Worm (Caenorhabditis elegans): ENCODE data around the gene srh-69.
A peak's percentile ranks its signal among the peaks of the same experiment; 100 is the strongest.
"Not testable (repeated sequence)": the region's sequence is repeated elsewhere in the genome, so short reads cannot be mapped to it uniquely, and the experiment has no call there.

Gene srh-69

ce11 chrII:12514620-12515019, at the start of gene srh-69:
srh-69 (minus strand) TSS chrII:12514720.
- TF ChIP-seq him-1 (tag; optimal IDR thresholded peaks at IDR 0.05) (no peak), W03F9.2 (tag; optimal IDR thresholded peaks at IDR 0.05) (no peak), dao-5 (tag; optimal IDR thresholded peaks at IDR 0.05) (no peak)

DNA sequence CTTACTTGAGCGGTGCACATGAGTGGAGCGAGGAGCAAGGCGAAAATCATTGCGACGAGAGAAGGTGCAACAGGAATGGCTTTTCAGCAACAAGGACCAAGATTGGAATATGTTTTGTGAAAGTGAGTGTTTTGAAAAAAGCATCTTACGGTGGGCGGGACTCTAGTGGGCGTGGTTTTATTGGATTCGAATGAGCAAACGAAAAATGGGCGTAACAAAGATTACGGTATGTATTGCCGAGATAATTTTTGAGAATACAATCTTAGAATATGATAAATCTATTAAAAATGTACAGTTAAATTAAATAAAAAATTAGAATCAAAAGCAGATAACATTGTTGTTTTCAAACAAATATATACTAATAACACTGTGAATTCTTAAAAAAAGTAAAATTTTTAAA, 45.7 kb upstream of the srh-69 start, which contains the start of gene F49C5.12:
Gene F49C5.12, minus strand, starts transcription at position 101 of the 400 bp plus-strand sequence.
- TF ChIP-seq him-1 (tag; optimal IDR thresholded peaks at IDR 0.05) (no peak), dao-5 (tag; optimal IDR thresholded peaks at IDR 0.05) (no peak), W03F9.2 (tag; optimal IDR thresholded peaks at IDR 0.05) (no peak)

DNA sequence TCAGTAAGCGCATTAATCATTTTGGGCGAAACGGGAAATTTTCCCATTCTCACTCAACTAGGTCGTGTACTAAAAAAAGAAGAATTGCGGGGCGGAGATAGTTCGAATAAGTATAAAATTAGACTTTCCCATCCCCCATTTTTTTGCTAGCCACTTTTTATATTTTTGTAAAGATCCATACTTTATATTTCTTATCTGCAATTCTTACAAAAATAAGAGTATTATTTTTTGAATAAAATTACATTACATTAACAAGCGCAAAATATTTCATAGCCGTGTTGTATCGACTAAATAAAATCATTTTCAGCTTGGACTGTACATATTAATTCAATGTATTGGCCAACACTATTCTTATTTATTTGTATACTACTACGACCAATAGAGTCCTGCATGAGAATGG, 41.1 kb upstream of the srh-69 start, which contains the start of gene F49C5.11:
Gene F49C5.11, plus strand, starts transcription at position 301 of the 400 bp plus-strand sequence.
- TF ChIP-seq him-1 (tag; optimal IDR thresholded peaks at IDR 0.05) (no peak), W03F9.2 (tag; optimal IDR thresholded peaks at IDR 0.05) (no peak), dao-5 (tag; optimal IDR thresholded peaks at IDR 0.05) (no peak)

DNA sequence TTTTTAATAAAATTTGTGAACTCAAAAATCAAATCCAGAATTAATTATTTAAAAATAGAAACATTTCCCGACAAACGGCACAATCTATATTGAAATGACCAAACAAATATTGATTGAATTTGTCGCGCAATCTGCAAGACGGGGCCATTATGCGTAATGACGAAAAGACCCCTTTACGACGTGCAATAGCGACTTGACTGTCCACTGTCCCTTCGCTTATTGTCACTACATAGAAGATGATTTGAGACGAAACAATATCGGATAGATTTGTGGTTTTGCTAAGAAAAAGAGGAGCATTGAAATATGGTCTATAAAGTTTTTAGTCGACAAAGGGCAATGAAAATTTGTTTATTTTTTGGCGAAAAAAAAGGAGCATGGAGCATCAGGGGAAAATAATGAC, 36.4 kb upstream of the srh-69 start:
- TF ChIP-seq dao-5 (tag; optimal IDR thresholded peaks at IDR 0.05) (no peak), W03F9.2 (tag; optimal IDR thresholded peaks at IDR 0.05) (no peak), him-1 (tag; optimal IDR thresholded peaks at IDR 0.05) (no peak)

DNA sequence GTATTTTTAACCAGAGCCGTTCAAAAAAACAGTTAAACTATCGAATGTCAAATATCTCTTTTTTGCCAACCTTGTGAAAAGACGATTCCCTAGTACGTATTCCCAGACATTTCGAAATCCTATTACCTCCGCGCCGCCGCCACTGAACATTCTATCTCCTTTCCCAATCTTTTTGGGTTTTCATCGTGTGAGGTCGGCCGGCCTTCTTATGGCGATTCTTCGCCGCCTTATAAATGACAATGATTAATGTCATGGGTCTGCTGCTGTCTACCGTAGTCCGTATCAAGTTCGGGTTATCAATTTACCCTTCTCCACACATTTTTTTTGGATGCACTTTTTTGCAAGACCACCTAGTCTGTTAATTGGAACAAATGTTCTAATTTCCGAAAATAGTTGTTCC, 35.1 kb upstream of the srh-69 start:
- TF ChIP-seq him-1 (tag; optimal IDR thresholded peaks at IDR 0.05): no peak
- no peak for TF ChIP-seq W03F9.2 (tag; optimal IDR thresholded peaks at IDR 0.05)
- no peak for TF ChIP-seq dao-5 (tag; optimal IDR thresholded peaks at IDR 0.05)

ce11 chrII:12547547-12547946, 33.0 kb upstream of the srh-69 start, which contains the start of gene F49C5.16:
F49C5.16 (plus strand) TSS chrII:12547847.
- TF ChIP-seq dao-5 (tag; optimal IDR thresholded peaks at IDR 0.05) (no peak), W03F9.2 (tag; optimal IDR thresholded peaks at IDR 0.05) (no peak), him-1 (tag; optimal IDR thresholded peaks at IDR 0.05) (no peak)

DNA sequence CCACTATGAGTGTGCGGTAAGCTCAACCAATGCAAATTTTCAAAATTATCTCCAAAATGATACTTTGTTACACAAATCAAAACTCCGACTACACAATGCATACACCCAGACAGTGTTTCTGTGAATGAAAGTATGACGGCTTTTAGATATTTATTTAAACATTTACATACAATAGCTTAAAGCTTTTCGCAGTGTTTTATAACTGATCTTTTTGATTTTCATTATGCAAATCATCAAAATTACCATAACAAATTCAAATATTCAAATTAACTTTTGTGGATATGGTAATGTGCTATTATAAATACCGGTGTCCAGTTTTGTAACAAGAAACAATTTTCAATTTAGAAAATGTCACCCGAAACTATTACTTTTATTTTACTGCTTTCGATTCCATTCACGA, 31.9 kb upstream of the srh-69 start, which contains the start of the genes F49C5.5 and F49C5.10:
Gene F49C5.5, minus strand, starts transcription at position 101 of the 400 bp plus-strand sequence.
Gene F49C5.10, plus strand, starts transcription at position 344 of the 400 bp plus-strand sequence.
- TF ChIP-seq W03F9.2 (tag; optimal IDR thresholded peaks at IDR 0.05) (no peak), dao-5 (tag; optimal IDR thresholded peaks at IDR 0.05) (no peak), him-1 (tag; optimal IDR thresholded peaks at IDR 0.05) (no peak)

DNA sequence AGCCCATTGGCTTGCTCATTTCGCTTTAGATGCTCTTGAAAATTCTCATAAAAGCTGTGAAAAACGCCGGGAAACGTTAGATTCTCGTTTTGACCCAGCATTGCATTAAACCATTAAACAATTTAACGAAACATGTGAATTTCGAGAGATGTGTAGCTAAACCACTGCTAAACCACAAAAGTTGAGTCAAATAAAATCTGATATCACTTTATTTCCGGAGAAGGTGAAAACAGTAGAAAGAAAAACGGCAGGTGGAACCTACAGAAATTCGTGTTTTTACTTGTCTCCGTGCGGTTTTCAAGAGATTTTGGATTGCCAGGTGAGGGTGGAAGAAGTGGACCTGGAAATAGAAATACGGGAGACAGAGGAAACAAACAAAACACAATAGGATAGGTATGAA, 30.0 kb upstream of the srh-69 start, which contains the start of gene F49C5.9:
Gene F49C5.9, minus strand, starts transcription at position 101 of the 400 bp plus-strand sequence.
- no peak for TF ChIP-seq dao-5 (tag; optimal IDR thresholded peaks at IDR 0.05)
- no peak for TF ChIP-seq W03F9.2 (tag; optimal IDR thresholded peaks at IDR 0.05)
- no peak for TF ChIP-seq him-1 (tag; optimal IDR thresholded peaks at IDR 0.05)

ce11 chrII:12542594-12542997, 28.1 kb upstream of the srh-69 start:
- TF ChIP-seq him-1 (tag; optimal IDR thresholded peaks at IDR 0.05) (no peak), dao-5 (tag; optimal IDR thresholded peaks at IDR 0.05) (no peak), W03F9.2 (tag; optimal IDR thresholded peaks at IDR 0.05) (no peak)

DNA sequence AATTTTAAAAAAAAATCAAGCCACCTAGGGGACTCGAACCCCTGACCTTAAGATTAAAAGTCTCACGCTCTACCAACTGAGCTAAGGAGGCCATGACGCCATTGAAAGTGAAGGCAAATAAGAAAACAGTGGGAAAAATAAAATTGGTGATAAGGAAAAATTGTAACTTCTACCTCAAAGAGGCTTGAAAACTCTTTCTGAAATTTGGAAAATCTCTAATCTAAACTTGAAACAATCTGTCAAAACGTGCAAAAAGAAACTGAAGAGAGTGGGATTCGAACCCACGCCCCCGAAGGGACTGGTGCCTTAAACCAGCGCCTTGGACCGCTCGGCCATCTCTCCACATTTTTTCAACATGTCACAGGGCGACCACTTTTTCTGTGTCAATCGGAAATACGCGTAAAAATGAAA, 27.2 kb upstream of the srh-69 start:
- TF ChIP-seq dao-5 (tag; optimal IDR thresholded peaks at IDR 0.05): peak; percentile 64

ce11 chrII:12539395-12539794, 24.9 kb upstream of the srh-69 start:
- TF ChIP-seq him-1 (tag; optimal IDR thresholded peaks at IDR 0.05): no peak
- TF ChIP-seq W03F9.2 (tag; optimal IDR thresholded peaks at IDR 0.05): no peak
- no peak for TF ChIP-seq dao-5 (tag; optimal IDR thresholded peaks at IDR 0.05)

- TF ChIP-seq him-1, dao-5, W03F9.2 (tag; optimal IDR thresholded peaks at IDR 0.05): not testable (repeated sequence)
These were observed 21.7 kb upstream of the srh-69 start, which contains the start of gene F49C5.3 for ce11 chrII:12536203-12536602. F49C5.3 (plus strand) TSS chrII:12536503.

ce11 chrII:12535297-12535803, 20.8 kb upstream of the srh-69 start, which contains the start of gene nimk-1:
nimk-1 (plus strand) TSS chrII:12535753.
- TF ChIP-seq him-1 (tag; optimal IDR thresholded peaks at IDR 0.05): no peak
- TF ChIP-seq W03F9.2 (tag; optimal IDR thresholded peaks at IDR 0.05): no peak
- no peak for TF ChIP-seq dao-5 (tag; optimal IDR thresholded peaks at IDR 0.05)

DNA sequence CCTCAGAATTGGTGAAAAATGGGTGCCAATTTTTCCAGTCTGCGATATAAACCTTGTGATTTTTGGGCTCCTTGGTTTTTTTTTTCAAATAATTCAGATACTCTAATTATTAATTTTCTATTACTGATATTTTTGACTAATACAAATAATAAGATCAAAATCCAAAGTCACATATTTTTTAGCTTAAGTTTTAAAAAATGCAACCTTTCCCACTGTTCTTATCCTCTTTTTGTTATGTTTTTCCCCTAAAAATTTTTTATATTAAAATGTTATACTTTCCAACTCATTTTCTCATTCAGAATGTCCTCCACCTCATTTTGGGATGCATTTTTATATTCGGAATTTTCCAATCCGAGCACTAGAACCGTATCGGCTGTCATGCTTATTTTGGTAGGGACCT, 16.4 kb upstream of the srh-69 start, which contains the start of gene srx-120:
Gene srx-120, plus strand, starts transcription at position 301 of the 400 bp plus-strand sequence.
- TF ChIP-seq W03F9.2 (tag; optimal IDR thresholded peaks at IDR 0.05) (no peak), dao-5 (tag; optimal IDR thresholded peaks at IDR 0.05) (no peak), him-1 (tag; optimal IDR thresholded peaks at IDR 0.05) (no peak)

ce11 chrII:12527947-12528346, 13.4 kb upstream of the srh-69 start, which contains the start of gene srx-119:
srx-119 (plus strand) TSS chrII:12528247.
- TF ChIP-seq him-1 (tag; optimal IDR thresholded peaks at IDR 0.05) (no peak), W03F9.2 (tag; optimal IDR thresholded peaks at IDR 0.05) (no peak), dao-5 (tag; optimal IDR thresholded peaks at IDR 0.05) (no peak)

Data from whole organism, L4/young adult.